Worm (Caenorhabditis elegans): ENCODE measurements around the gene ipla-2.
A peak's percentile ranks its signal among the peaks of the same experiment; 100 is the strongest.

Gene ipla-2

DNA sequence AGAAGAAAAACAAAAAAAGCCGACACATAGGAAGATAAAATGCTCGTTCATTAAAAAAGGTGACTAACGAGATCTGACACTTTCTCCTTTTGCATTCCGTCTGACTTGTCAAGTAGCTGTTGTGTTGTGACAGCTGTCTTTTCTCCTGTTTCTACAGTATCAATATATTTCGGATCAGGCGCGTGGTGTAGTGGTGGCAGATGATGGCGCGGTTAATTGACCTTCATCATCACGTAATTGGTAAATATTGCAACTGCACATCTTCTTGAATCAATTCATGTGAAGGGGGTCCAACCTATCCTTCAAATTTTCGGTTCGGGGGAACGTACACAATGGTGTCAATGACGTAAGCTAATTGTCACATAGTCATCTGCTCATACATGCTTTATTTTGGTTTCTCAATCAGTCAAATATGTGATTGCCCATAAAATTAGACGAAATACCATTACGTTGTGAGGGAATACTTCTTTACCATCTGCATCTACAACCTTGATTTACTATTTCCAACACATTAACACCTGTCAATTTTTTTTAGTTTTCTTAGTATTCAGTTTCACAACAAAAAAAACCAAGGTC, 10.5 kb upstream of the ipla-2 start:
- TF ChIP-seq ceh-30 (tag; optimal IDR thresholded peaks at IDR 0.05) (no peak), rnt-1 (tag; optimal IDR thresholded peaks at IDR 0.05) (no peak), pax-1 (tag; optimal IDR thresholded peaks at IDR 0.05) (no peak), pag-3 (tag; optimal IDR thresholded peaks at IDR 0.05; ENCODE audit: borderline replicate concordance) (no peak), ceh-24 (tag; optimal IDR thresholded peaks at IDR 0.05) (no peak), T23F11.4 (GFP tag; optimal IDR thresholded peaks at IDR 0.05) (no peak), dmd-4 (tag; optimal IDR thresholded peaks at IDR 0.05; ENCODE audit: borderline replicate concordance) (no peak), ceh-45 (GFP tag; IDR thresholded peaks at IDR 0.05) (no peak)

- no peak for TF ChIP-seq ama-1 (optimal IDR thresholded peaks at IDR 0.05)
- TF ChIP-seq ceh-34 (tag; optimal IDR thresholded peaks at IDR 0.05), result no peak
- no peak for TF ChIP-seq mec-3 (tag; optimal IDR thresholded peaks at IDR 0.05; ENCODE audit: borderline replicate concordance)
- no peak for TF ChIP-seq odd-2 (tag; optimal IDR thresholded peaks at IDR 0.05)
- no peak for TF ChIP-seq T23F11.4 (GFP tag; optimal IDR thresholded peaks at IDR 0.05)
- no peak for TF ChIP-seq hlh-30 (tag; optimal IDR thresholded peaks at IDR 0.05; ENCODE audit: insufficient read depth)
- TF ChIP-seq ceh-9 (tag; optimal IDR thresholded peaks at IDR 0.05), result no peak
- no peak for TF ChIP-seq nhr-232 (tag; optimal IDR thresholded peaks at IDR 0.05)
- no peak for TF ChIP-seq Y22D7AL.16 (tag; optimal IDR thresholded peaks at IDR 0.05)
- no peak for TF ChIP-seq ceh-6 (GFP tag; optimal IDR thresholded peaks at IDR 0.05)
These were observed 9.1 kb upstream of the ipla-2 start, which contains the start of gene vab-15 for ce11 chrX:9846975-9847374. vab-15 (plus strand) TSS chrX:9847275.

- no peak for TF ChIP-seq nhr-11 (tag; optimal IDR thresholded peaks at IDR 0.05)
- no peak for TF ChIP-seq ceh-6 (GFP tag; optimal IDR thresholded peaks at IDR 0.05)
- peak; percentile 27 for TF ChIP-seq nfya-1 (tag; optimal IDR thresholded peaks at IDR 0.05)
- no peak for TF ChIP-seq ceh-31 (tag; optimal IDR thresholded peaks at IDR 0.05)
- TF ChIP-seq pha-4 (tag; optimal IDR thresholded peaks at IDR 0.05), result no peak
- no peak for TF ChIP-seq ref-2 (tag; optimal IDR thresholded peaks at IDR 0.05)
- TF ChIP-seq dmd-4 (tag; optimal IDR thresholded peaks at IDR 0.05; ENCODE audit: borderline replicate concordance), result no peak
- peak; percentile 14 for TF ChIP-seq unc-55 (GFP tag; optimal IDR thresholded peaks at IDR 0.05)
These were observed 8.1 kb upstream of the ipla-2 start for ce11 chrX:9845916-9846315.

DNA sequence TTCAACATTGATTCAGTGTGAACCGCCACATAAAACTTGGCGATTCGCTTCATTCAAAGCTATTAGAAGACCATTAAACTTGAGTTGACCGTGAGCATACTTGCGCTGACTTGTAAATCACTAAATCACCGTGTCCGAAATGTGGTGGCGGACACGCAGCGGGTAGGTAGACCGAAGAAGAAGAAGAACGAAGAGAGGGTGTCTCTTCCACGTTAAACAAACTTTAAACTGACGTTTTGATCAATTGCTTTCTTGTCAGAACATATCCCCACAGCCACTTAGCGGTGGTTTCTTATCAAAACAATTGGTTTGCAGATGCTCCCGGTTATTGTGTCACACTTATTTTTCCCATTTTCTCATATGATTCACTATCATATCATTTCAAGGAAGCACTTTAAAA, 5.7 kb upstream of the ipla-2 start:
- TF ChIP-seq pat-9 (tag; optimal IDR thresholded peaks at IDR 0.05) (no peak), unc-55 (GFP tag; optimal IDR thresholded peaks at IDR 0.05) (peak; percentile 53), unc-3 (GFP tag; conservative IDR thresholded peaks at IDR 0.05) (no peak), unc-3 (tag; optimal IDR thresholded peaks at IDR 0.05) (no peak), lin-11 (tag; optimal IDR thresholded peaks at IDR 0.05) (no peak), ahr-1 (tag; optimal IDR thresholded peaks at IDR 0.05) (no peak), odd-2 (tag; optimal IDR thresholded peaks at IDR 0.05) (no peak), gmeb-2 (tag; optimal IDR thresholded peaks at IDR 0.05) (no peak)

- TF ChIP-seq pat-9 (tag; optimal IDR thresholded peaks at IDR 0.05), result no peak
- no peak for TF ChIP-seq hlh-6 (tag; optimal IDR thresholded peaks at IDR 0.05)
- peak; percentile 13 for TF ChIP-seq rnt-1 (tag; optimal IDR thresholded peaks at IDR 0.05)
- no peak for TF ChIP-seq nhr-11 (tag; optimal IDR thresholded peaks at IDR 0.05)
These were observed 4.3 kb upstream of the ipla-2 start for ce11 chrX:9842102-9842501.

- no peak for TF ChIP-seq tbx-2 (tag; optimal IDR thresholded peaks at IDR 0.05)
- TF ChIP-seq unc-55 (GFP tag; optimal IDR thresholded peaks at IDR 0.05), result peak; percentile 65
These were observed 3.0 kb upstream of the ipla-2 start for ce11 chrX:9840864-9841263.
